Worm (Caenorhabditis elegans) whole organism, midembryonic: ENCODE data around the gene F10E9.5.

Source experiments
- T22C8.4 ChIP-seq: fragments of 200-800 bp; sonication (Bioruptor generic); IDR thresholded peaks from 2 replicates; pipeline ENCODE4 v1.3.6; 2022; ENCODE audit warnings: missing genetic modification characterization, missing compliant biosample characterization
- cog-1 ChIP-seq: sonication (generic microtip); optimal IDR thresholded peaks from 2 replicates; lab custom pipeline; 2016; ENCODE audit warnings: missing genetic modification characterization, missing compliant biosample characterization
- flt-1 ChIP-seq: fragments of 200-800 bp; sonication (Bioruptor generic); IDR thresholded peaks from 2 replicates; pipeline ENCODE4 v1.3.6; 2022; ENCODE audit warnings: missing genetic modification characterization, missing compliant biosample characterization
- klf-2 ChIP-seq: fragments of 200-800 bp; sonication (Bioruptor generic); conservative IDR thresholded peaks from 2 replicates; pipeline ENCODE4 v1.3.6; 2022; ENCODE audit warnings: missing genetic modification reagents, missing genetic modification characterization, missing compliant biosample characterization
- med-1 ChIP-seq: sonication (generic microtip); optimal IDR thresholded peaks from 2 replicates; lab custom pipeline; 2017; ENCODE audit warnings: missing genetic modification characterization, mild to moderate bottlenecking, missing compliant biosample characterization, antibody characterized with exemption, missing genetic modification reagents; ENCODE audit not compliant: insufficient read depth
- ref-1 ChIP-seq: fragments of 200-800 bp; sonication (Bioruptor generic); conservative IDR thresholded peaks from 2 replicates; pipeline ENCODE4 v1.3.6; 2022; ENCODE audit warnings: missing genetic modification reagents, missing genetic modification characterization, missing compliant biosample characterization
- tab-1 ChIP-seq: fragments of 200-800 bp; sonication (Bioruptor generic); IDR thresholded peaks from 2 replicates; pipeline ENCODE4 v1.3.6; 2022; ENCODE audit warnings: missing genetic modification characterization, missing compliant biosample characterization
- ztf-23 ChIP-seq: fragments of 200-800 bp; sonication (Bioruptor generic); IDR thresholded peaks from 2 replicates; pipeline ENCODE4 v1.3.6; 2022; ENCODE audit warnings: missing genetic modification reagents, missing genetic modification characterization, missing compliant biosample characterization
- ztf-29 ChIP-seq: fragments of 200-800 bp; sonication (Bioruptor generic); IDR thresholded peaks from 2 replicates; pipeline ENCODE4 v1.3.6; 2022; ENCODE audit warnings: missing genetic modification reagents, missing genetic modification characterization, missing compliant biosample characterization

Gene F10E9.5

ce11 chrIII:8279567-8279966 lies 27.8 kb upstream of the F10E9.5 start:
- TF ChIP-seq tab-1 (no peak), ztf-23 (no peak), klf-2 (GFP tag; lab: Robert Waterston, UW) (no peak), cog-1 (tag; lab: Kevin White, UChicago) (no peak), med-1 (GFP tag; lab: Kevin White, UChicago) (no peak), ztf-29 (no peak), flt-1 (GFP tag; lab: Robert Waterston, UW) (no peak), ref-1 (GFP tag; lab: Robert Waterston, UW) (no peak), T22C8.4 (GFP tag; lab: Robert Waterston, UW) (no peak)

ce11 chrIII:8280352-8280751 lies 27.0 kb upstream of the F10E9.5 start:
- TF ChIP-seq ztf-29 (no peak), tab-1 (no peak), cog-1 (tag; lab: Kevin White, UChicago) (no peak), ztf-23 (no peak), klf-2 (GFP tag; lab: Robert Waterston, UW) (no peak), ref-1 (GFP tag; lab: Robert Waterston, UW) (no peak), T22C8.4 (GFP tag; lab: Robert Waterston, UW) (no peak), med-1 (GFP tag; lab: Kevin White, UChicago) (no peak), flt-1 (GFP tag; lab: Robert Waterston, UW) (no peak)

- TF ChIP-seq flt-1 (GFP tag; lab: Robert Waterston, UW): no peak
- no peak for TF ChIP-seq ref-1 (GFP tag; lab: Robert Waterston, UW)
- no peak for TF ChIP-seq ztf-29
Measured at ce11 chrIII:8281310-8281709, 26.1 kb upstream of the F10E9.5 start.

ce11 chrIII:8283525-8283924 lies 23.9 kb upstream of the F10E9.5 start:
- TF ChIP-seq cog-1 (tag; lab: Kevin White, UChicago) (no peak), T22C8.4 (GFP tag; lab: Robert Waterston, UW) (no peak), med-1 (GFP tag; lab: Kevin White, UChicago) (no peak)

ce11 chrIII:8286003-8286402 lies 21.4 kb upstream of the F10E9.5 start:
- TF ChIP-seq T22C8.4 (GFP tag; lab: Robert Waterston, UW) (no peak), med-1 (GFP tag; lab: Kevin White, UChicago) (no peak), cog-1 (tag; lab: Kevin White, UChicago) (no peak), klf-2 (GFP tag; lab: Robert Waterston, UW) (no peak), ref-1 (GFP tag; lab: Robert Waterston, UW) (no peak), ztf-29 (no peak), flt-1 (GFP tag; lab: Robert Waterston, UW) (no peak)

- TF ChIP-seq ref-1 (GFP tag; lab: Robert Waterston, UW): no peak
- no peak for TF ChIP-seq tab-1
- no peak for TF ChIP-seq cog-1 (tag; lab: Kevin White, UChicago)
- TF ChIP-seq ztf-23: no peak
- TF ChIP-seq ztf-29: no peak
- TF ChIP-seq T22C8.4 (GFP tag; lab: Robert Waterston, UW): no peak
- TF ChIP-seq med-1 (GFP tag; lab: Kevin White, UChicago): no peak
- no peak for TF ChIP-seq flt-1 (GFP tag; lab: Robert Waterston, UW)
- TF ChIP-seq klf-2 (GFP tag; lab: Robert Waterston, UW): no peak
Measured at ce11 chrIII:8286824-8287223, 20.6 kb upstream of the F10E9.5 start.

ce11 chrIII:8287519-8287918 lies 19.9 kb upstream of the F10E9.5 start:
- TF ChIP-seq ztf-23 (0 out of 2 replicates have a peak, but pooled peaks have one; percentile 16), klf-2 (GFP tag; lab: Robert Waterston, UW) (no peak), T22C8.4 (GFP tag; lab: Robert Waterston, UW) (no peak), flt-1 (GFP tag; lab: Robert Waterston, UW) (peak; percentile 52; the same call in 1 of the 2 replicates)

ce11 chrIII:8289181-8289580 lies 18.2 kb upstream of the F10E9.5 start:
- no peak for TF ChIP-seq flt-1 (GFP tag; lab: Robert Waterston, UW)
- TF ChIP-seq ztf-29: no peak
- TF ChIP-seq med-1 (GFP tag; lab: Kevin White, UChicago): no peak
- TF ChIP-seq tab-1: no peak
- no peak for TF ChIP-seq ztf-23
- no peak for TF ChIP-seq T22C8.4 (GFP tag; lab: Robert Waterston, UW)
- TF ChIP-seq ref-1 (GFP tag; lab: Robert Waterston, UW): no peak
- TF ChIP-seq klf-2 (GFP tag; lab: Robert Waterston, UW): no peak
- no peak for TF ChIP-seq cog-1 (tag; lab: Kevin White, UChicago)

- TF ChIP-seq cog-1 (tag; lab: Kevin White, UChicago) (no peak), flt-1 (GFP tag; lab: Robert Waterston, UW) (no peak), ztf-29 (no peak), T22C8.4 (GFP tag; lab: Robert Waterston, UW) (no peak), ztf-23 (no peak), klf-2 (GFP tag; lab: Robert Waterston, UW) (no peak), med-1 (GFP tag; lab: Kevin White, UChicago) (no peak), ref-1 (GFP tag; lab: Robert Waterston, UW) (no peak), tab-1 (no peak)
Measured at ce11 chrIII:8291268-8292032, 15.9 kb upstream of the F10E9.5 start.

- TF ChIP-seq ref-1 (GFP tag; lab: Robert Waterston, UW) (no peak), tab-1 (no peak), med-1 (GFP tag; lab: Kevin White, UChicago) (no peak), ztf-23 (no peak), cog-1 (tag; lab: Kevin White, UChicago) (no peak), klf-2 (GFP tag; lab: Robert Waterston, UW) (no peak), T22C8.4 (GFP tag; lab: Robert Waterston, UW) (no peak), flt-1 (GFP tag; lab: Robert Waterston, UW) (no peak), ztf-29 (no peak)
Measured at ce11 chrIII:8293260-8293659, 14.1 kb upstream of the F10E9.5 start.
